Fruit fly (Drosophila melanogaster) whole organism, embryonic: ENCODE results near the gene eloF.

ENCODE experiments used
- CG10209 ChIP-seq: fragments of 200-800 bp; sonication (Bioruptor generic); optimal IDR thresholded peaks from 3 replicates; lab custom pipeline; 2017; ENCODE audit warnings: missing biosample characterization, mild to moderate bottlenecking, missing genetic modification characterization, missing genetic modification reagents
- CG11723 ChIP-seq: fragments of 200-800 bp; sonication (Bioruptor generic); optimal IDR thresholded peaks from 2 replicates; lab custom pipeline; 2017; ENCODE audit warnings: missing biosample characterization, mild to moderate bottlenecking, missing genetic modification characterization
- CG31388 ChIP-seq: fragments of 200-800 bp; sonication (Bioruptor generic); optimal IDR thresholded peaks from 2 replicates; lab custom pipeline; 2016; ENCODE audit warnings: missing biosample characterization, missing genetic modification characterization
- CG4707 ChIP-seq: fragments of 200-800 bp; sonication (Bioruptor generic); optimal IDR thresholded peaks from 2 replicates; lab custom pipeline; 2018; ENCODE audit warnings: missing biosample characterization, mild to moderate bottlenecking, missing genetic modification characterization, moderate library complexity
- CG4854 ChIP-seq: fragments of 200-800 bp; sonication (Bioruptor generic); optimal IDR thresholded peaks from 2 replicates; lab custom pipeline; 2016; ENCODE audit warnings: missing biosample characterization, missing genetic modification characterization, inconsistent platforms
- CG8290 ChIP-seq, 3 experiments: fragments of 200-800 bp; sonication (Bioruptor generic); optimal IDR thresholded peaks; 2 replicates each; lab custom pipeline; 2016 to 2019; ENCODE audit warnings: missing biosample characterization in 3 of 3, missing genetic modification characterization in 3 of 3, mild to moderate bottlenecking in 2 of 3, moderate library complexity in 1 of 3
- Fer2 ChIP-seq: fragments of 200-800 bp; sonication (Bioruptor generic); optimal IDR thresholded peaks from 2 replicates; lab custom pipeline; 2018; ENCODE audit warnings: missing biosample characterization, mild to moderate bottlenecking, missing genetic modification characterization, moderate library complexity
- Lpt ChIP-seq: fragments of >200 bp; optimal IDR thresholded peaks from 2 replicates; lab custom pipeline; 2018; ENCODE audit warnings: missing biosample characterization, missing genetic modification characterization
- Nf-YC ChIP-seq: fragments of 200-800 bp; optimal IDR thresholded peaks from 3 replicates; lab custom pipeline; 2019; ENCODE audit warnings: missing biosample characterization, mild to moderate bottlenecking, missing genetic modification characterization, moderate library complexity
- ara ChIP-seq: fragments of 200-800 bp; sonication (Bioruptor generic); IDR thresholded peaks from 2 replicates; pipeline ENCODE4 v1.3.6; 2022; ENCODE audit warnings: missing biosample characterization, missing genetic modification characterization
- dpn ChIP-seq, 2 experiments: fragments of 200-800 bp; sonication (Bioruptor generic); optimal IDR thresholded peaks; 3 replicates each; lab custom pipeline; 2016; ENCODE audit warnings: missing biosample characterization in 2 of 2, missing genetic modification characterization in 2 of 2
- ems ChIP-seq: fragments of 200-800 bp; sonication (Bioruptor generic); optimal IDR thresholded peaks from 3 replicates; lab custom pipeline; 2016; ENCODE audit warnings: missing biosample characterization, missing genetic modification characterization
- pb ChIP-seq: fragments of 200-800 bp; sonication (Bioruptor generic); optimal IDR thresholded peaks from 3 replicates; lab custom pipeline; 2016; ENCODE audit warnings: missing biosample characterization, missing genetic modification characterization
- z ChIP-seq: fragments of 200-800 bp; sonication (Bioruptor generic); IDR thresholded peaks from 3 replicates; pipeline ENCODE4 v1.3.6; 2022; ENCODE audit warnings: missing biosample characterization, missing genetic modification characterization

DNA sequence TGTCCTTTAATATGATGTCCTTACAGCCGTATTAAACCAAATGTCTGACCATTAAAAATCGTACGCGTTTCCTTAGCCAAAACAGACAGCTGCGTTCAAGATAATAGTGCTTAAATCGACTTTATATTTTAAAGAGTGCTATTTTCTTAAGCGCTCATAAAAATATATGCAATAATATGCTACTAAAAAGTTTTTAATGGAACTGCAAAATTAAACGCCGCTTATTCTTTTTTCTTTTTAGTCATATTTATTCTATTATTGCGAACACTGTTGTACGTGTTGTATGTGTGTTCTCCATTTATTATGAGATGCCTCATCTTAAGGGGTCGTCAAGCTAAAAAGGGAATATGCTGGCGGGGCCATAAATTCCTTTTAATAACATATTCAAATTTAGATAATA is 46.6 kb downstream of the eloF start:
- TF ChIP-seq ems (GFP tag; lab: Kevin White, UChicago) (no peak), CG4854 (no peak), z (no peak), Nf-YC (tag; lab: Kevin White, UChicago) (no peak), dpn (GFP tag; optimal IDR thresholded peaks at IDR 0.05; lab: Kevin White, UChicago) (no peak), Fer2 (tag; lab: Kevin White, UChicago) (no peak), Lpt (GFP tag; lab: Kevin White, UChicago) (no peak), CG31388 (GFP tag; lab: Kevin White, UChicago) (no peak), CG4707 (GFP tag; lab: Kevin White, UChicago) (no peak), CG10209 (GFP tag; lab: Kevin White, UChicago) (no peak), CG11723 (GFP tag; lab: Kevin White, UChicago) (no peak), ara (GFP tag; lab: Robert Waterston, UW) (no peak), pb (GFP tag; lab: Kevin White, UChicago) (no peak), CG8290 (GFP tag; optimal IDR thresholded peaks at IDR 0.05; lab: Kevin White, UChicago) (no peak), CG8290 (tag; optimal IDR thresholded peaks at IDR 0.05; lab: Kevin White, UChicago) (no peak)
